Worm (Caenorhabditis elegans): ENCODE results near the gene C52E2.3.

DNA sequence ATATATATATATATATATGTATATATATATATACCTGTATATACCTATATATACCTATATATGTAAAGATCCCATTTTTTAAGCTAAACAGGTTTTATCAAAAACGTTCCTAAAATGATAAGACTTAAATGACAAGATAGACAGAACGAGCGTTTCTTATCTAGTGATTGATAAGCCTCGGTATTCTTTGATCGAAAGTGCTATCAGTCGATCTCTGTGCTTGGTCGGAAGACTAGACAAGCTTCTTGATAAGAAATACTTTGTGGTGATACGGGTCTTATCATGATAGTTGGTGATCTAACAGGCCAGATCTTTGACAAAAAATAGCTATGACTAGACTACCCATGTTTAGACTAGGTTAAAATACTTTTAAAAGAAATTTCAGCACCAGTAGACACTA lies 672 bp downstream of the C52E2.3 start:
- TF ChIP-seq klf-2 (GFP tag; conservative IDR thresholded peaks at IDR 0.05) (no peak), T22C8.4 (GFP tag; IDR thresholded peaks at IDR 0.05) (no peak), tab-1 (GFP tag; IDR thresholded peaks at IDR 0.05) (no peak), cog-1 (tag; optimal IDR thresholded peaks at IDR 0.05) (no peak), ztf-29 (GFP tag; IDR thresholded peaks at IDR 0.05) (no peak), med-1 (GFP tag; optimal IDR thresholded peaks at IDR 0.05; ENCODE audit: insufficient read depth) (no peak), flt-1 (GFP tag; IDR thresholded peaks at IDR 0.05) (no peak), ref-1 (GFP tag; conservative IDR thresholded peaks at IDR 0.05) (no peak), ztf-23 (GFP tag; IDR thresholded peaks at IDR 0.05) (no peak)

Data from whole organism, midembryonic.